1 fruit fly cellular context compared by ENCODE assay signal in the genomic region with DNA sequence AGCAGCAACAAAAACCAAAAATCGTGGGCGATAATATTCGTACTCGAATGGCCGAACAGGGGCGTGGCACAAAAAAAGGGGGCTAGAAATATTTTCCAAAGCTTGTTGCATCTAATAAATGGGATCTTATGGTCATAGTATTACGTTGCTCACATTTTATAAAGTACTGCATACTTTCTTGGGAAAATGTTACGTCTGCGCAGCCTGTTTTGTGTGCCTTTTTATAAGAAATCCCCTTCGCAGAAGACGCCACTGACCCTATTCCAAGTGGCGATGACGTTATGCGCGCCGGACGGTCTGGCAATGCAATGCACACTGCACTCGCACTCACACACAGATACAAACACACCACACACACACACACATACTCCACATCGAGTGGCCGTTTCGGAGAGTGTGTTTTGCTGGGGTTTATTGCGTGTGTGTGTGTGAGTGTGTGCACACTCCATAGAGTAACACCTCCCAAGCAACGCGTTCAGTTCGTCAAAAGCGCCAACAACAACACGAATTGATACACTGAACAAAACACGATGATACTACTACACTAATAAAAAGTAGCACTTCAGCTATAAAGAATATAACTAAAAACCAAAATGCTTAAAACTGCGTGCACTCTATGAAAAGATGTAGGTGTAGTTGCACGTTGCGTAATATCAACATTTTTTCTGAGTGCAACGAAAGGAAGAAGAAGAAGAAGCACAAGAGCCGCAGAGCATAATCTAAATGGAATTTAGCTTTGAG.
TF ChIP-seq lines count a peak whose summit lies in the region.

No protein-coding gene starts in this region.

TF ChIP-seq in whole organism, embryonic, 481 proteins besides CTCF, POLR2A, EP300 and RAD21 (continued from another document):
- TF ChIP-seq CG17829 (tag; optimal IDR thresholded peaks at IDR 0.05; lab: Kevin White, UChicago) (peak; percentile 84), CG4617 (GFP tag; optimal IDR thresholded peaks at IDR 0.05; lab: Kevin White, UChicago; ENCODE audit: borderline replicate concordance) (peak; percentile 25), wdn (GFP tag; IDR thresholded peaks at IDR 0.05; lab: Robert Waterston, UW) (peak; percentile 48; the same call in 1 of the 2 replicates), jigr1 (GFP tag; IDR thresholded peaks at IDR 0.05; lab: Robert Waterston, UW) (peak; percentile 77), slp2 (GFP tag; optimal IDR thresholded peaks at IDR 0.05; lab: Kevin White, UChicago) (peak; percentile 77), bowl (GFP tag; IDR thresholded peaks at IDR 0.05; lab: Robert Waterston, UW) (peak; percentile 75), Dref (GFP tag; IDR thresholded peaks at IDR 0.05; lab: Robert Waterston, UW) (no peak), Opbp (GFP tag; IDR thresholded peaks at IDR 0.05; lab: Robert Waterston, UW; ENCODE audit: partially characterized antibody) (no peak), E2f1 (GFP tag; IDR thresholded peaks at IDR 0.05; lab: Robert Waterston, UW) (peak; percentile 79), B-H2 (GFP tag; optimal IDR thresholded peaks at IDR 0.05; lab: Kevin White, UChicago) (no peak), Sry-δ (GFP tag; optimal IDR thresholded peaks at IDR 0.05; lab: Kevin White, UChicago) (peak; percentile 40), tll (GFP tag; optimal IDR thresholded peaks at IDR 0.05; lab: Kevin White, UChicago) (no peak), ken (GFP tag; IDR thresholded peaks at IDR 0.05; lab: Robert Waterston, UW) (peak; percentile 92), Dp (GFP tag; optimal IDR thresholded peaks at IDR 0.05; lab: Kevin White, UChicago) (no peak), Six4 (GFP tag; optimal IDR thresholded peaks at IDR 0.05; lab: Kevin White, UChicago) (peak; percentile 66), CG2116 (GFP tag; optimal IDR thresholded peaks at IDR 0.05; lab: Kevin White, UChicago) (peak; percentile 31), dysf (GFP tag; IDR thresholded peaks at IDR 0.05; lab: Robert Waterston, UW) (peak; percentile 80), CG17328 (GFP tag; IDR thresholded peaks at IDR 0.05; lab: Robert Waterston, UW) (peak; percentile 91)
